Worm (Caenorhabditis elegans): ENCODE results near the gene cyp-13A4.

cyp-13A4 gene

ce11 chrII:9746069-9746468 lies 51.5 kb downstream of the cyp-13A4 start, which contains the start of the genes Y53C12B.1 and nos-3:
Gene Y53C12B.1, minus strand, starts transcription at chrII:9746078.
Gene nos-3, plus strand, starts transcription at chrII:9746316.
- TF ChIP-seq C34F6.9 (tag; optimal IDR thresholded peaks at IDR 0.05) (peak; percentile 85), ztf-1 (GFP tag; conservative IDR thresholded peaks at IDR 0.05) (no peak), nhr-129 (tag; optimal IDR thresholded peaks at IDR 0.05) (peak; percentile 88), aly-2 (tag; optimal IDR thresholded peaks at IDR 0.05) (no peak), nhr-25 (tag; optimal IDR thresholded peaks at IDR 0.05) (peak; percentile 75), nhr-21 (tag; optimal IDR thresholded peaks at IDR 0.05) (peak; percentile 83), snpc-4 (tag; optimal IDR thresholded peaks at IDR 0.05) (peak; percentile 57), blmp-1 (tag; optimal IDR thresholded peaks at IDR 0.05; ENCODE audit: insufficient read depth) (peak; percentile 24), nhr-23 (tag; optimal IDR thresholded peaks at IDR 0.05) (no peak), nhr-12 (tag; optimal IDR thresholded peaks at IDR 0.05) (no peak), crh-2 (tag; optimal IDR thresholded peaks at IDR 0.05) (peak; percentile 92), F13H6.1 (tag; optimal IDR thresholded peaks at IDR 0.05) (peak; percentile 71), zag-1 (tag; optimal IDR thresholded peaks at IDR 0.05) (no peak), nhr-77 (tag; optimal IDR thresholded peaks at IDR 0.05) (no peak), lsy-2 (tag; optimal IDR thresholded peaks at IDR 0.05) (peak; percentile 97 to 99), unc-62 (GFP tag; optimal IDR thresholded peaks at IDR 0.05) (no peak), gmeb-1 (tag; optimal IDR thresholded peaks at IDR 0.05) (peak; percentile 84), unc-55 (GFP tag; optimal IDR thresholded peaks at IDR 0.05) (peak; percentile 98), sma-9 (GFP tag; optimal IDR thresholded peaks at IDR 0.05) (peak; percentile 82), sma-9 (tag; optimal IDR thresholded peaks at IDR 0.05) (no peak), elt-1 (tag; optimal IDR thresholded peaks at IDR 0.05) (no peak), nhr-11 (tag; optimal IDR thresholded peaks at IDR 0.05) (no peak), sma-3 (GFP tag; optimal IDR thresholded peaks at IDR 0.05) (peak; percentile 77), sem-4 (tag; optimal IDR thresholded peaks at IDR 0.05) (peak; percentile 50), lin-13 (GFP tag; optimal IDR thresholded peaks at IDR 0.05) (peak; percentile 80), egl-27 (tag; optimal IDR thresholded peaks at IDR 0.05) (peak; percentile 12), nhr-10 (tag; optimal IDR thresholded peaks at IDR 0.05) (no peak), unc-39 (tag; optimal IDR thresholded peaks at IDR 0.05) (no peak), mab-5 (tag; optimal IDR thresholded peaks at IDR 0.05) (peak; percentile 62), lin-11 (tag; optimal IDR thresholded peaks at IDR 0.05) (peak; percentile 66), ceh-16 (tag; optimal IDR thresholded peaks at IDR 0.05) (peak; percentile 17), R02D3.7 (tag; optimal IDR thresholded peaks at IDR 0.05) (peak; percentile 83), nhr-6 (tag; optimal IDR thresholded peaks at IDR 0.05) (no peak), fos-1 (tag; optimal IDR thresholded peaks at IDR 0.05) (peak; percentile 54)

All from whole organism, L2 larva.